Worm (Caenorhabditis elegans) whole organism, late embryonic: ENCODE measurements around the gene T14B4.3.

ENCODE experiments used
- C08G9.2 ChIP-seq: sonication (generic microtip); optimal IDR thresholded peaks from 2 replicates; lab custom pipeline; 2016; ENCODE audit warnings: mild to moderate bottlenecking, missing genetic modification characterization, moderate library complexity, missing compliant biosample characterization
- K09A11.1 ChIP-seq: sonication (generic microtip); optimal IDR thresholded peaks from 2 replicates; lab custom pipeline; 2017; ENCODE audit warnings: antibody characterized with exemption, mild to moderate bottlenecking, missing genetic modification characterization, missing compliant biosample characterization; ENCODE audit not compliant: insufficient read depth
- ahr-1 ChIP-seq: sonication (generic microtip); optimal IDR thresholded peaks from 2 replicates; lab custom pipeline; 2016; ENCODE audit warnings: missing genetic modification characterization, missing compliant biosample characterization
- ceh-19 ChIP-seq: fragments of 200-800 bp; sonication (Bioruptor generic); optimal IDR thresholded peaks from 2 replicates; lab custom pipeline; 2018; ENCODE audit warnings: mild to moderate bottlenecking, missing genetic modification characterization, missing compliant biosample characterization
- dve-1 ChIP-seq: sonication (generic microtip); optimal IDR thresholded peaks from 2 replicates; lab custom pipeline; 2017; ENCODE audit warnings: antibody characterized with exemption, mild to moderate bottlenecking, missing genetic modification characterization, missing compliant biosample characterization
- fkh-10 ChIP-seq: fragments of 150-350 bp; optimal IDR thresholded peaks from 2 replicates; lab custom pipeline; 2014; ENCODE audit warnings: missing biosample characterization, missing genetic modification reagents, missing genetic modification characterization
- hlh-8 ChIP-seq: sonication (generic microtip); optimal IDR thresholded peaks from 2 replicates; lab custom pipeline; 2016; ENCODE audit warnings: missing genotype, missing genetic modification characterization, missing compliant biosample characterization
- madf-2 ChIP-seq: sonication (generic microtip); optimal IDR thresholded peaks from 2 replicates; lab custom pipeline; 2017; ENCODE audit warnings: missing genetic modification characterization, missing compliant biosample characterization
- nhr-11 ChIP-seq: fragments of 150-350 bp; optimal IDR thresholded peaks from 2 replicates; lab custom pipeline; 2014; ENCODE audit warnings: missing biosample characterization, missing genetic modification characterization
- pha-4 ChIP-seq: fragments of 150-350 bp; optimal IDR thresholded peaks from 2 replicates; lab custom pipeline; 2018; ENCODE audit warnings: missing biosample characterization, missing genetic modification reagents, missing genetic modification characterization
- ref-2 ChIP-seq: sonication (generic microtip); optimal IDR thresholded peaks from 2 replicates; lab custom pipeline; 2016; ENCODE audit warnings: missing genetic modification characterization, missing compliant biosample characterization

ce11 chrII:6779104-6779503, 44.4 kb downstream of the T14B4.3 start, which contains the start of gene T13C2.7:
- TF ChIP-seq ahr-1 (tag; lab: Kevin White, UChicago) (no peak), ref-2 (no peak), C08G9.2 (no peak), K09A11.1 (tag; lab: Kevin White, UChicago) (no peak), madf-2 (tag; lab: Kevin White, UChicago) (no peak), fkh-10 (GFP tag; lab: Kevin White, UChicago) (no peak), hlh-8 (tag; lab: Kevin White, UChicago) (no peak), nhr-11 (no peak), dve-1 (tag; lab: Kevin White, UChicago) (no peak), pha-4 (tag; lab: Kevin White, UChicago) (no peak), ceh-19 (GFP tag; lab: Kevin White, UChicago) (no peak)
